Worm (Caenorhabditis elegans): Measurements from ENCODE around the gene C04C3.14.

Gene C04C3.14

ce11 chrIV:3395581-3395980 lies at the start of gene C04C3.14:
TSS of gene C04C3.14 (plus strand) at chrIV:3395881.
- TF ChIP-seq lsy-2 (tag; optimal IDR thresholded peaks at IDR 0.05), result no peak
- no peak for TF ChIP-seq nhr-20 (tag; optimal IDR thresholded peaks at IDR 0.05)
- no peak for TF ChIP-seq hlh-17 (GFP tag; optimal IDR thresholded peaks at IDR 0.05; ENCODE audit: borderline replicate concordance)
- TF ChIP-seq sox-4 (tag; optimal IDR thresholded peaks at IDR 0.05), result no peak
- no peak for TF ChIP-seq lir-3 (tag; optimal IDR thresholded peaks at IDR 0.05; ENCODE audit: poor library complexity)
- no peak for TF ChIP-seq vab-15 (tag; optimal IDR thresholded peaks at IDR 0.05)
- no peak for TF ChIP-seq tlp-1 (tag; optimal IDR thresholded peaks at IDR 0.05)
- no peak for TF ChIP-seq snpc-4 (tag; optimal IDR thresholded peaks at IDR 0.05)

ce11 chrIV:3348334-3348733 lies 47.3 kb upstream of the C04C3.14 start:
- TF ChIP-seq xbp-1 (tag; optimal IDR thresholded peaks at IDR 0.05) (no peak), snpc-4 (tag; optimal IDR thresholded peaks at IDR 0.05) (no peak), lin-14 (GFP tag; optimal IDR thresholded peaks at IDR 0.05) (peak; percentile 1), efl-1 (optimal IDR thresholded peaks at IDR 0.05) (no peak), efl-1 (GFP tag; optimal IDR thresholded peaks at IDR 0.05 in 1 of 2) (peak in 1 of 2 experiments; percentile 41), ceh-8 (GFP tag; optimal IDR thresholded peaks at IDR 0.05) (peak; percentile 83)

- TF ChIP-seq C34B4.2 (tag; optimal IDR thresholded peaks at IDR 0.05) (no peak), efl-1 (optimal IDR thresholded peaks at IDR 0.05) (peak; percentile 42 to 57), efl-1 (GFP tag; optimal IDR thresholded peaks at IDR 0.05 in 1 of 2) (peak in 1 of 2 experiments; percentile 75), lin-14 (GFP tag; optimal IDR thresholded peaks at IDR 0.05) (peak; percentile 19), lsy-2 (tag; optimal IDR thresholded peaks at IDR 0.05) (peak in 1 of 2 experiments; percentile 21), blmp-1 (tag; optimal IDR thresholded peaks at IDR 0.05) (peak; percentile 7), ceh-82 (tag; optimal IDR thresholded peaks at IDR 0.05) (peak in 1 of 3 experiments; percentile 32)
Measured at ce11 chrIV:3349977-3350580, 45.6 kb upstream of the C04C3.14 start, which contains the start of gene elks-1. TSS of gene elks-1 (minus strand) at chrIV:3350027.

- TF ChIP-seq ceh-82 (tag; optimal IDR thresholded peaks at IDR 0.05), result peak in 1 of 3 experiments; percentile 16
- TF ChIP-seq lin-14 (GFP tag; optimal IDR thresholded peaks at IDR 0.05), result peak; percentile 28
- TF ChIP-seq C04F5.9 (tag; optimal IDR thresholded peaks at IDR 0.05), result no peak
- TF ChIP-seq vab-15 (tag; optimal IDR thresholded peaks at IDR 0.05), result no peak
- TF ChIP-seq nhr-85 (tag), result peak; percentile 55
- TF ChIP-seq nhr-90 (tag; optimal IDR thresholded peaks at IDR 0.05; ENCODE audit: poor library complexity), result no peak
- TF ChIP-seq blmp-1 (tag; optimal IDR thresholded peaks at IDR 0.05), result peak; percentile 90
- TF ChIP-seq aha-1 (tag; optimal IDR thresholded peaks at IDR 0.05), result no peak
Measured at ce11 chrIV:3352019-3352418, 43.7 kb upstream of the C04C3.14 start.

- TF ChIP-seq efl-1 (optimal IDR thresholded peaks at IDR 0.05) (no peak), efl-1 (GFP tag; optimal IDR thresholded peaks at IDR 0.05 in 1 of 2) (peak in 1 of 2 experiments; percentile 71), nhr-85 (tag) (peak; percentile 11), unc-86 (tag; optimal IDR thresholded peaks at IDR 0.05) (no peak)
Measured at ce11 chrIV:3354757-3355156, 40.9 kb upstream of the C04C3.14 start, which contains the start of gene F42A6.1. TSS of gene F42A6.1 (plus strand) at chrIV:3355057.

- TF ChIP-seq lin-39 (tag; optimal IDR thresholded peaks at IDR 0.05) (no peak), ces-1 (GFP tag; optimal IDR thresholded peaks at IDR 0.05) (no peak), efl-3 (GFP tag; optimal IDR thresholded peaks at IDR 0.05) (no peak), pag-3 (tag; optimal IDR thresholded peaks at IDR 0.05; ENCODE audit: borderline replicate concordance, insufficient read depth) (no peak), nhr-77 (tag; optimal IDR thresholded peaks at IDR 0.05) (no peak), nhr-47 (tag; optimal IDR thresholded peaks at IDR 0.05) (no peak), nhr-85 (tag) (no peak), sup-37 (GFP tag; optimal IDR thresholded peaks at IDR 0.05) (no peak), nhr-28 (tag; optimal IDR thresholded peaks at IDR 0.05) (no peak), grh-1 (GFP tag; IDR thresholded peaks at IDR 0.05) (no peak), hpl-2 (GFP tag; optimal IDR thresholded peaks at IDR 0.05) (no peak), snu-23 (GFP tag; optimal IDR thresholded peaks at IDR 0.05) (no peak), efl-1 (optimal IDR thresholded peaks at IDR 0.05) (no peak), efl-1 (GFP tag; optimal IDR thresholded peaks at IDR 0.05 in 1 of 2) (no peak), hlh-17 (GFP tag; optimal IDR thresholded peaks at IDR 0.05; ENCODE audit: borderline replicate concordance) (no peak), C34B4.2 (tag; optimal IDR thresholded peaks at IDR 0.05) (no peak), tlp-1 (tag; optimal IDR thresholded peaks at IDR 0.05) (no peak), unc-98 (GFP tag; IDR thresholded peaks at IDR 0.05) (no peak), elt-3 (tag; optimal IDR thresholded peaks at IDR 0.05) (no peak), dpl-1 (GFP tag; optimal IDR thresholded peaks at IDR 0.05) (no peak), ama-1 (optimal IDR thresholded peaks at IDR 0.05) (no peak)
Measured at ce11 chrIV:3363221-3363620, 32.5 kb upstream of the C04C3.14 start, which contains the start of gene Y55H10A.2. TSS of gene Y55H10A.2 (plus strand) at chrIV:3363521.
